Fruit fly (Drosophila melanogaster) whole organism, adult: ENCODE data around the gene Setx.

Experiments used
- CG11617 ChIP-seq: fragments of 200-800 bp; sonication (Bioruptor generic); optimal IDR thresholded peaks from 2 replicates; lab custom pipeline; 2017; ENCODE audit warnings: mild to moderate bottlenecking, missing biosample characterization, missing genetic modification reagents, missing genetic modification characterization
- CG1620 ChIP-seq: fragments of 200-800 bp; sonication (Bioruptor generic); optimal IDR thresholded peaks from 2 replicates; lab custom pipeline; 2016; ENCODE audit warnings: missing biosample characterization, missing genetic modification characterization
- Mnt ChIP-seq: fragments of 200-800 bp; sonication (Bioruptor generic); optimal IDR thresholded peaks from 2 replicates; lab custom pipeline; 2016; ENCODE audit warnings: missing biosample characterization, mild to moderate bottlenecking, missing genetic modification characterization
- bab1 ChIP-seq: fragments of 200-800 bp; sonication (Bioruptor generic); optimal IDR thresholded peaks from 3 replicates; lab custom pipeline; 2019; ENCODE audit warnings: missing biosample characterization, mild to moderate bottlenecking, missing genetic modification characterization, moderate library complexity
- pad ChIP-seq: fragments of 200-800 bp; sonication (Bioruptor generic); optimal IDR thresholded peaks from 3 replicates; lab custom pipeline; 2017; ENCODE audit warnings: missing biosample characterization, missing genetic modification characterization, mild to moderate bottlenecking, moderate library complexity, missing genetic modification reagents

DNA sequence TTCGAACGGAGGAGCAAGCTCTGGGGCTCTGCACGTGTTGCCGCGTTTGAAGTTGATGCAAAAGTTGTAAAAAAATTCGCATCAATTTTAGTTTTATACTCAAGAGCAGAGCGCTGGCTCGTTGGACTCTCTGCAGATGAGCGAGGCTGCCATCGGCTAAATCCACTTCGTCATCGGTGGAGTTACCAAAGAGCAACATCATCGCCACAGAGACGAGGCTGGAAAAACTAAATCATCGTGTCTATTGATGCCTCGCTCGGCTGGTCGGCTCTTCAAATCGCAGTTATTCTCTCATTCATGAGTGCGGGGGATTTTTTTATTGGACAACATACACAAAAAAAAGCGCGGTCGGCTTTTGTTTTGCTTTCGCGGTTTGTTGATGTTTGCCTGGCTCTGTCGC, 28.1 kb upstream of the Setx start, which contains the start of gene CG13675:
- TF ChIP-seq Mnt (GFP tag; lab: Kevin White, UChicago) (no peak), CG11617 (no peak), CG1620 (no peak), bab1 (no peak), pad (GFP tag; lab: Kevin White, UChicago) (no peak)
